Worm (Caenorhabditis elegans) whole organism, L2 larva: Measurements from ENCODE around the gene acer-1.

Experiments used
- C34F6.9 ChIP-seq: fragments of 150-350 bp; optimal IDR thresholded peaks from 2 replicates; lab custom pipeline; 2014; ENCODE audit warnings: missing biosample characterization, missing genetic modification characterization
- F13H6.1 ChIP-seq: sonication (generic microtip); optimal IDR thresholded peaks from 2 replicates; lab custom pipeline; 2016; ENCODE audit warnings: missing genetic modification characterization, missing compliant biosample characterization
- R02D3.7 ChIP-seq: fragments of 150-350 bp; optimal IDR thresholded peaks from 2 replicates; lab custom pipeline; 2014; ENCODE audit warnings: missing biosample characterization, missing genetic modification characterization
- Y55F3AM.14 ChIP-seq: fragments of 200-800 bp; sonication (Bioruptor generic); optimal IDR thresholded peaks from 2 replicates; lab custom pipeline; 2018; ENCODE audit warnings: mild to moderate bottlenecking, missing genetic modification characterization, missing compliant biosample characterization
- alr-1 ChIP-seq: fragments of 150-350 bp; optimal IDR thresholded peaks from 2 replicates; lab custom pipeline; 2014; ENCODE audit warnings: missing biosample characterization, missing genetic modification characterization
- aly-2 ChIP-seq: fragments of 150-350 bp; optimal IDR thresholded peaks from 2 replicates; lab custom pipeline; 2014; ENCODE audit warnings: missing biosample characterization, missing genetic modification characterization
- ama-1 ChIP-seq: fragments of 150-350 bp; optimal IDR thresholded peaks from 2 replicates; lab custom pipeline; 2018; ENCODE audit warnings: inconsistent platforms
- blmp-1 ChIP-seq: sonication (generic microtip); optimal IDR thresholded peaks from 2 replicates; lab custom pipeline; 2017; ENCODE audit warnings: missing genetic modification characterization, mild to moderate bottlenecking, missing compliant biosample characterization, antibody characterized with exemption, moderate library complexity; ENCODE audit not compliant: insufficient read depth
- ceh-16 ChIP-seq: fragments of 150-350 bp; optimal IDR thresholded peaks from 2 replicates; lab custom pipeline; 2014; ENCODE audit warnings: missing biosample characterization, missing genetic modification characterization
- ceh-82 ChIP-seq: fragments of 150-350 bp; optimal IDR thresholded peaks from 2 replicates; lab custom pipeline; 2014; ENCODE audit warnings: missing biosample characterization, missing genetic modification characterization
- crh-2 ChIP-seq: sonication (generic microtip); optimal IDR thresholded peaks from 2 replicates; lab custom pipeline; 2017; ENCODE audit warnings: missing biosample characterization, missing genetic modification characterization
- egl-27 ChIP-seq: sonication (generic microtip); optimal IDR thresholded peaks from 3 replicates; lab custom pipeline; 2017; ENCODE audit warnings: missing biosample characterization, missing genetic modification reagents, missing genetic modification characterization
- elt-1 ChIP-seq: fragments of 150-350 bp; optimal IDR thresholded peaks from 2 replicates; lab custom pipeline; 2014; ENCODE audit warnings: missing biosample characterization, missing genetic modification characterization
- elt-3 ChIP-seq: sonication (generic microtip); optimal IDR thresholded peaks from 2 replicates; lab custom pipeline; 2017; ENCODE audit warnings: missing biosample characterization, missing genetic modification characterization
- fos-1 ChIP-seq: fragments of 150-350 bp; optimal IDR thresholded peaks from 2 replicates; lab custom pipeline; 2014; ENCODE audit warnings: missing biosample characterization, missing genetic modification characterization
- gmeb-1 ChIP-seq: fragments of 150-350 bp; optimal IDR thresholded peaks from 2 replicates; lab custom pipeline; 2014; ENCODE audit warnings: missing biosample characterization, missing genetic modification characterization
- lin-11 ChIP-seq: fragments of 150-350 bp; sonication (generic microtip); optimal IDR thresholded peaks from 2 replicates; lab custom pipeline; 2014; ENCODE audit warnings: missing biosample characterization, missing genetic modification characterization, inconsistent platforms, mixed read lengths
- lin-13 ChIP-seq: fragments of 150-350 bp; optimal IDR thresholded peaks from 2 replicates; lab custom pipeline; 2014; ENCODE audit warnings: missing biosample characterization, missing genetic modification reagents, missing genetic modification characterization
- lin-39 ChIP-seq: fragments of 150-350 bp; optimal IDR thresholded peaks from 2 replicates; lab custom pipeline; 2014; ENCODE audit warnings: missing biosample characterization, missing genetic modification reagents, missing genetic modification characterization
- lsy-2 ChIP-seq, 2 experiments: fragments of 150-350 bp in 1 of 2; sonication (generic microtip) in 1 of 2; optimal IDR thresholded peaks; 2 replicates each; lab custom pipeline; 2014 to 2017; ENCODE audit warnings: missing biosample characterization in 2 of 2, missing genetic modification characterization in 2 of 2
- mab-5 ChIP-seq: fragments of 150-350 bp; optimal IDR thresholded peaks from 2 replicates; lab custom pipeline; 2014; ENCODE audit warnings: missing biosample characterization, missing genetic modification characterization
- mbf-1 ChIP-seq: sonication (generic microtip); optimal IDR thresholded peaks from 2 replicates; lab custom pipeline; 2017; ENCODE audit warnings: missing biosample characterization, missing genetic modification characterization
- mdl-1 ChIP-seq, 2 experiments: fragments of 150-350 bp in 1 of 2; sonication (generic microtip) in 1 of 2; optimal IDR thresholded peaks; 2 replicates each; lab custom pipeline; 2017; ENCODE audit warnings: missing biosample characterization in 2 of 2, missing genetic modification characterization in 2 of 2
- nhr-11 ChIP-seq: fragments of 150-350 bp; optimal IDR thresholded peaks from 2 replicates; lab custom pipeline; 2014; ENCODE audit warnings: missing biosample characterization, missing genetic modification characterization
- nhr-129 ChIP-seq: fragments of 150-350 bp; optimal IDR thresholded peaks from 2 replicates; lab custom pipeline; 2014; ENCODE audit warnings: missing biosample characterization, missing genetic modification characterization
- nhr-21 ChIP-seq: fragments of 150-350 bp; optimal IDR thresholded peaks from 2 replicates; lab custom pipeline; 2014; ENCODE audit warnings: missing biosample characterization, missing genetic modification characterization
- nhr-23 ChIP-seq: fragments of 150-350 bp; optimal IDR thresholded peaks from 2 replicates; lab custom pipeline; 2014; ENCODE audit warnings: missing biosample characterization, missing genetic modification reagents, missing genetic modification characterization
- nhr-237 ChIP-seq: fragments of 150-350 bp; optimal IDR thresholded peaks from 2 replicates; lab custom pipeline; 2014; ENCODE audit warnings: missing biosample characterization, missing genetic modification characterization
- nhr-25 ChIP-seq: fragments of 150-350 bp; sonication (generic microtip); optimal IDR thresholded peaks from 3 replicates; lab custom pipeline; 2014; ENCODE audit warnings: missing biosample characterization, missing genetic modification characterization
- nhr-6 ChIP-seq: fragments of 150-350 bp; optimal IDR thresholded peaks from 2 replicates; lab custom pipeline; 2014; ENCODE audit warnings: missing biosample characterization, missing genetic modification characterization
- nhr-77 ChIP-seq: fragments of 150-350 bp; optimal IDR thresholded peaks from 2 replicates; lab custom pipeline; 2014; ENCODE audit warnings: missing biosample characterization, missing genetic modification characterization
- peb-1 ChIP-seq: fragments of 150-350 bp; optimal IDR thresholded peaks from 2 replicates; lab custom pipeline; 2014; ENCODE audit warnings: missing biosample characterization, missing genetic modification characterization
- sem-4 ChIP-seq: fragments of 150-350 bp; optimal IDR thresholded peaks from 2 replicates; lab custom pipeline; 2014; ENCODE audit warnings: missing biosample characterization, missing genetic modification reagents, missing genetic modification characterization
- skn-1 ChIP-seq: sonication (generic microtip); optimal IDR thresholded peaks from 2 replicates; lab custom pipeline; 2017; ENCODE audit warnings: missing biosample characterization, missing genetic modification characterization
- sma-3 ChIP-seq: sonication (generic microtip); optimal IDR thresholded peaks from 2 replicates; lab custom pipeline; 2016; ENCODE audit warnings: missing genetic modification reagents, missing genetic modification characterization, missing compliant biosample characterization
- sma-9 ChIP-seq, 2 experiments: fragments of 150-350 bp in 1 of 2; sonication (generic microtip) in 1 of 2; optimal IDR thresholded peaks; 2 replicates each; lab custom pipeline; 2014 to 2016; ENCODE audit warnings: missing genetic modification characterization in 2 of 2, mild to moderate bottlenecking in 1 of 2, missing biosample characterization in 1 of 2, missing compliant biosample characterization in 1 of 2, missing genetic modification reagents in 1 of 2, moderate library complexity in 1 of 2
- snpc-4 ChIP-seq: fragments of 150-350 bp; optimal IDR thresholded peaks from 2 replicates; lab custom pipeline; 2014; ENCODE audit warnings: missing biosample characterization, missing genetic modification characterization
- unc-39 ChIP-seq: fragments of 150-350 bp; optimal IDR thresholded peaks from 2 replicates; lab custom pipeline; 2014; ENCODE audit warnings: missing biosample characterization, missing genetic modification characterization
- unc-55 ChIP-seq: fragments of 150-350 bp; sonication (generic microtip); optimal IDR thresholded peaks from 3 replicates; lab custom pipeline; 2014; ENCODE audit warnings: missing biosample characterization, missing genetic modification reagents, missing genetic modification characterization
- unc-62 ChIP-seq: fragments of 150-350 bp; optimal IDR thresholded peaks from 2 replicates; lab custom pipeline; 2014; ENCODE audit warnings: missing biosample characterization, missing genetic modification reagents, missing genetic modification characterization
- zag-1 ChIP-seq: fragments of 150-350 bp; optimal IDR thresholded peaks from 2 replicates; lab custom pipeline; 2014; ENCODE audit warnings: missing biosample characterization, missing genetic modification characterization
- ztf-1 ChIP-seq: fragments of 200-800 bp; sonication (Bioruptor generic); conservative IDR thresholded peaks from 2 replicates; pipeline ENCODE4 v1.3.6; 2022; ENCODE audit warnings: missing genetic modification characterization, missing compliant biosample characterization
- ztf-11 ChIP-seq: sonication (generic microtip); optimal IDR thresholded peaks from 2 replicates; lab custom pipeline; 2017; ENCODE audit warnings: missing biosample characterization, missing genetic modification characterization
- ztf-4 ChIP-seq: fragments of 150-350 bp; optimal IDR thresholded peaks from 2 replicates; lab custom pipeline; 2014; ENCODE audit warnings: missing biosample characterization, missing genetic modification characterization

The acer-1 gene

DNA sequence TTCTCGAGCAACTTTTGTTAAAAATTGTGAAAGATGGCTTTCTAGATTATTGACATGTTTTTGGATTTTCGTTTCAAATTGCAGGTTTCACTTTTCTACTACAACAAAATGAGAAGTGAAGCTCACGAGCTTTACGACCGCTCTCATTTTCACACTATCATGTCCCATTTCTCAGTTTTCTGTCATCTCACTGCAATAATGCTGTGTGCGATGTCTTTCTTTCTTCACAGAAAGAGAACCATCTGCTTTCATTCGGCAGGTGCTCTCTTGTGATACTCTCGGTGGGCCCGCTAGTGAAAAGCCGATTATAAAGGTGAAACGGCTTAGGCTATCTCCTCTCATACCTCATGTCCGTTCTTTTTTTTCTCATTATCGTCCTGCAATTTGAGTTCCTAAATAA is 47.0 kb downstream of the acer-1 start:
- TF ChIP-seq nhr-21 (tag; lab: Kevin White, UChicago) = no peak
- TF ChIP-seq nhr-129 = peak; percentile 63
- no peak for TF ChIP-seq zag-1 (tag; lab: Kevin White, UChicago)

DNA sequence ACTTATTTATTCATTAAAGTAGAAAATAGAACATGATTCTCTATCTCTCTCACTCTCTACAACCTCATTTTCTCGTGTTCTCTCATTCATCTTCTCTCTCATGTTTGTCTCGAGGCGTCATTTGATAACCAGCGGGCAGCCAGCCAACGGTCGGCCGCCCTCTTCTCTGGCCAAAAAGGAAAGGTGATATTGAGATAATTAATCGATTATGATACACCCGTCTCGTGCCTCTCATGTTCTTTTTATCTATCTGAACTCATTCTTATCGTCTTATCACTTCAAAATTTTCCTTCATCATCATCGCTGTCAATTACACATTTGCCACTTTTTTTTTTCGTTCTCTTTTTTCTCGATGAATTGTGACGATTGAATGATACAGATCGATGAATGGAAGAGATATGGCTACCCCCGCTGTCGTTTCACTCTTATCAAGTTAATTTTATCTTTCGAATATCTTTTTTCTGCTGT is 47.5 kb downstream of the acer-1 start:
- TF ChIP-seq F13H6.1 (peak; percentile 91), nhr-25 (tag; lab: Kevin White, UChicago) (peak; percentile 84), ceh-82 (no peak), sma-3 (GFP tag; lab: Kevin White, UChicago) (peak; percentile 97), Y55F3AM.14 (peak; percentile 68), ceh-16 (tag; lab: Kevin White, UChicago) (no peak), alr-1 (tag; lab: Kevin White, UChicago) (no peak), ama-1 (lab: Kevin White, UChicago) (no peak), unc-55 (peak; percentile 55), lin-11 (tag; lab: Kevin White, UChicago) (no peak), ztf-11 (tag; lab: Kevin White, UChicago) (no peak), nhr-129 (peak; percentile 53), elt-3 (tag; lab: Kevin White, UChicago) (peak; percentile 50), ztf-4 (tag; lab: Kevin White, UChicago) (peak; percentile 77), zag-1 (tag; lab: Kevin White, UChicago) (no peak), sem-4 (tag; lab: Kevin White, UChicago) (peak; percentile 68), lin-39 (tag; lab: Kevin White, UChicago) (no peak), gmeb-1 (tag; lab: Kevin White, UChicago) (peak; percentile 67), fos-1 (tag; lab: Kevin White, UChicago) (peak; percentile 100), elt-1 (peak; percentile 58), unc-62 (no peak), blmp-1 (tag; lab: Kevin White, UChicago) (peak; percentile 91), egl-27 (tag; lab: Kevin White, UChicago) (peak; percentile 99), nhr-77 (tag; lab: Kevin White, UChicago) (peak; percentile 9), skn-1 (peak; percentile 71), sma-9 (GFP tag; optimal IDR thresholded peaks at IDR 0.05; lab: Kevin White, UChicago) (peak; percentile 98), sma-9 (tag; optimal IDR thresholded peaks at IDR 0.05; lab: Kevin White, UChicago) (no peak), ztf-1 (GFP tag; lab: Robert Waterston, UW) (no peak), lin-13 (peak; percentile 33), aly-2 (no peak), lsy-2 (tag; optimal IDR thresholded peaks at IDR 0.05; lab: Kevin White, UChicago) (peak; percentile 10 to 66), nhr-21 (tag; lab: Kevin White, UChicago) (peak; percentile 96), mdl-1 (tag; optimal IDR thresholded peaks at IDR 0.05; lab: Kevin White, UChicago) (peak; percentile 77 to 84), crh-2 (tag; lab: Kevin White, UChicago) (peak; percentile 88), snpc-4 (tag; lab: Kevin White, UChicago) (peak; percentile 49), mab-5 (tag; lab: Kevin White, UChicago) (peak; percentile 16), mbf-1 (tag; lab: Kevin White, UChicago) (no peak), C34F6.9 (tag; lab: Kevin White, UChicago) (peak; percentile 34), nhr-237 (tag; lab: Kevin White, UChicago) (no peak), peb-1 (tag; lab: Kevin White, UChicago) (no peak)

DNA sequence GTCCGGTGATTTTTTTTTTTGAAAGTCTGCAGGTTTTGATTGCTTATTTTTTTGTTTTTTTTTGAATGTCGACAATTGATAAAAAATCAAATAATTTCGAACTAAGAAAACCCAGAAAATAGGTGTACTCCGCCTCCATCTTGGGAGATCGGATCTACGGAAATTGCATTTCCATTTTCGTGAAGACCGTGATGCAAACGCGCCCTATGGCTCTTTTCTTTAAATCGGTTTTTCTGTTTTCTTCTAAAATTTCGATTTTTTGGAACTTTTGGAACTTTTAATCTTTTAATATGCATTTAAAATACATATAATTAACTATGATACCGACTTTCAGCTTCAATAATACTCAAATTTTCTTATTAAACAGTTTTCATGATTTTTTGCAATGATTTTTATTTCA is 48.2 kb downstream of the acer-1 start:
- TF ChIP-seq F13H6.1 (no peak), unc-55 (peak; percentile 27)

DNA sequence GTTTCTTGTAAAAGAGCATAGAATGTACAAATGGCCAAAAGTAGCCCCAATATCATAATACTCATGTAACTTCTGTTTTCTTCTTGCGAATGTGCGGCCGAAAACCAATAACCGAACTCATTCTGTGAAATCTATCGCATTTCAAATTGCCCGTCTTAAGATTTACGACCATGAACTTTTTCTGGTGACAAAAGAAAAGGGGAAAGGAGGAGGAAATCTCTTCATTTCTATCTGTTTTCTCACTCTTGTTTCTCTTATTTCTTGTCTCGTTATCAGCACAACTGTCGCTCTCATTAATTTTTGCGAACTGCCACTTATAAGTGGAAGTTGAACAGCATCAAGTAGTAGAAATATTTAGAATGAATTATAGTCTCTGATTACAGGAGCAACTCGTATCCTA is 49.1 kb downstream of the acer-1 start:
- no peak for TF ChIP-seq R02D3.7 (tag; lab: Kevin White, UChicago)
- TF ChIP-seq lsy-2 (tag; optimal IDR thresholded peaks at IDR 0.05; lab: Kevin White, UChicago) = peak in 1 of 2 experiments; percentile 28
- no peak for TF ChIP-seq nhr-11 (tag; lab: Kevin White, UChicago)
- no peak for TF ChIP-seq unc-62
- TF ChIP-seq ceh-16 (tag; lab: Kevin White, UChicago) = no peak
- TF ChIP-seq nhr-25 (tag; lab: Kevin White, UChicago) = peak; percentile 19
- TF ChIP-seq elt-3 (tag; lab: Kevin White, UChicago) = no peak
- TF ChIP-seq unc-55 = no peak
- no peak for TF ChIP-seq lin-11 (tag; lab: Kevin White, UChicago)
- no peak for TF ChIP-seq sma-3 (GFP tag; lab: Kevin White, UChicago)
- TF ChIP-seq ztf-11 (tag; lab: Kevin White, UChicago) = no peak
- TF ChIP-seq gmeb-1 (tag; lab: Kevin White, UChicago) = no peak
- TF ChIP-seq mab-5 (tag; lab: Kevin White, UChicago) = peak; percentile 39
- TF ChIP-seq nhr-21 (tag; lab: Kevin White, UChicago) = no peak
- TF ChIP-seq unc-39 = no peak
- no peak for TF ChIP-seq lin-39 (tag; lab: Kevin White, UChicago)
- TF ChIP-seq nhr-6 (tag; lab: Kevin White, UChicago) = no peak
- peak; percentile 51 for TF ChIP-seq F13H6.1
- TF ChIP-seq elt-1 = no peak
- peak; percentile 89 for TF ChIP-seq blmp-1 (tag; lab: Kevin White, UChicago)
- no peak for TF ChIP-seq nhr-23 (tag; lab: Kevin White, UChicago)
- TF ChIP-seq ama-1 (lab: Kevin White, UChicago) = no peak
- TF ChIP-seq C34F6.9 (tag; lab: Kevin White, UChicago) = no peak
- no peak for TF ChIP-seq nhr-237 (tag; lab: Kevin White, UChicago)
- peak; percentile 49 for TF ChIP-seq nhr-129
- no peak for TF ChIP-seq zag-1 (tag; lab: Kevin White, UChicago)
- TF ChIP-seq ztf-1 (GFP tag; lab: Robert Waterston, UW) = no peak
- TF ChIP-seq egl-27 (tag; lab: Kevin White, UChicago) = peak; percentile 87
- no peak for TF ChIP-seq skn-1
- peak; percentile 26 for TF ChIP-seq fos-1 (tag; lab: Kevin White, UChicago)
- TF ChIP-seq ztf-4 (tag; lab: Kevin White, UChicago) = no peak
